Fruit fly (Drosophila melanogaster): ENCODE data around the gene CG43924.
A peak's percentile ranks its signal among the peaks of the same experiment; 100 is the strongest.

CG43924 gene

dm6 chr2L:15746600-15747393 lies 35.9 kb upstream of the CG43924 start (continued):
- TF ChIP-seq CG14667 (GFP tag; IDR thresholded peaks at IDR 0.05) (peak; percentile 73), Nf-YA (GFP tag; IDR thresholded peaks at IDR 0.05) (0 out of 2 replicates have a peak, but pooled peaks have one; percentile 52), p53 (GFP tag; optimal IDR thresholded peaks at IDR 0.05) (no peak), NfI (GFP tag; optimal IDR thresholded peaks at IDR 0.05) (peak; percentile 83), CG18619 (GFP tag; optimal IDR thresholded peaks at IDR 0.05) (peak; percentile 92), TFAM (GFP tag; optimal IDR thresholded peaks at IDR 0.05) (no peak), CG15479 (GFP tag; optimal IDR thresholded peaks at IDR 0.05) (no peak), Max (GFP tag; optimal IDR thresholded peaks at IDR 0.05) (peak; percentile 61), Hr3 (GFP tag; optimal IDR thresholded peaks at IDR 0.05) (peak; percentile 91), gcm (GFP tag; optimal IDR thresholded peaks at IDR 0.05) (peak; percentile 93), CHES-1-like (GFP tag; optimal IDR thresholded peaks at IDR 0.05) (peak; percentile 7), sqz (GFP tag; optimal IDR thresholded peaks at IDR 0.05) (peak; percentile 74), dpn (GFP tag; optimal IDR thresholded peaks at IDR 0.05) (peak in 1 of 2 experiments; percentile 85), Sox100B (GFP tag; optimal IDR thresholded peaks at IDR 0.05) (peak; percentile 97), CG15269 (tag; optimal IDR thresholded peaks at IDR 0.05) (peak; percentile 94), Dbx (GFP tag; IDR thresholded peaks at IDR 0.05) (peak; percentile 79), Trl (optimal IDR thresholded peaks at IDR 0.05) (no peak), Trl (GFP tag; optimal IDR thresholded peaks at IDR 0.05) (no peak), chm (GFP tag; IDR thresholded peaks at IDR 0.05) (no peak), Hmx (GFP tag; optimal IDR thresholded peaks at IDR 0.05) (no peak), CG7372 (GFP tag; IDR thresholded peaks at IDR 0.05) (peak; percentile 69), Deaf1 (tag; optimal IDR thresholded peaks at IDR 0.05) (peak; percentile 74), Med (GFP tag) (peak; percentile 59), tna (GFP tag; IDR thresholded peaks at IDR 0.05; ENCODE audit: partially characterized antibody) (no peak), Meics (GFP tag; optimal IDR thresholded peaks at IDR 0.05) (peak; percentile 94), CG11456 (GFP tag; IDR thresholded peaks at IDR 0.05) (peak; percentile 73; the same call in 2 of the 3 replicates), otp (GFP tag; IDR thresholded peaks at IDR 0.05) (0 out of 3 replicates have a peak, but pooled peaks have one; percentile 32), Lpt (GFP tag; optimal IDR thresholded peaks at IDR 0.05) (no peak), CG13894 (tag; optimal IDR thresholded peaks at IDR 0.05) (peak; percentile 76), pzg (GFP tag; optimal IDR thresholded peaks at IDR 0.05) (no peak), CG2889 (GFP tag; IDR thresholded peaks at IDR 0.05) (peak; percentile 64; the same call in 2 of the 3 replicates), CG6813 (GFP tag; optimal IDR thresholded peaks at IDR 0.05) (peak; percentile 87), CG3065 (GFP tag; optimal IDR thresholded peaks at IDR 0.05) (peak; percentile 82), CG31224 (GFP tag; IDR thresholded peaks at IDR 0.05) (peak; percentile 54), btn (GFP tag; optimal IDR thresholded peaks at IDR 0.05) (peak; percentile 11), CG12942 (GFP tag; optimal IDR thresholded peaks at IDR 0.05) (peak; percentile 73), inv (GFP tag; IDR thresholded peaks at IDR 0.05; ENCODE audit: partially characterized antibody) (no peak), NC2β (GFP tag; optimal IDR thresholded peaks at IDR 0.05) (no peak), stwl (tag; optimal IDR thresholded peaks at IDR 0.05) (peak; percentile 40), sd (tag; optimal IDR thresholded peaks at IDR 0.05) (peak; percentile 66), Hr39 (optimal IDR thresholded peaks at IDR 0.05) (no peak), Sox102F (GFP tag; optimal IDR thresholded peaks at IDR 0.05) (peak; percentile 93), lilli (GFP tag; optimal IDR thresholded peaks at IDR 0.05) (peak; percentile 58), YL-1 (GFP tag; optimal IDR thresholded peaks at IDR 0.05) (peak; percentile 68), CG11695 (GFP tag; IDR thresholded peaks at IDR 0.05) (peak; percentile 89), rib (GFP tag; IDR thresholded peaks at IDR 0.05) (no peak), Ravus (GFP tag; IDR thresholded peaks at IDR 0.05) (peak; percentile 14; the same call in 1 of the 2 replicates), sens (GFP tag) (peak; percentile 90), kah (GFP tag; optimal IDR thresholded peaks at IDR 0.05) (peak; percentile 97), hbn (GFP tag; IDR thresholded peaks at IDR 0.05; ENCODE audit: partially characterized antibody) (no peak)

Measured in whole organism, embryonic.